Fruit fly (Drosophila melanogaster): Measurements from ENCODE around the gene Eip74EF.

The Eip74EF gene

DNA sequence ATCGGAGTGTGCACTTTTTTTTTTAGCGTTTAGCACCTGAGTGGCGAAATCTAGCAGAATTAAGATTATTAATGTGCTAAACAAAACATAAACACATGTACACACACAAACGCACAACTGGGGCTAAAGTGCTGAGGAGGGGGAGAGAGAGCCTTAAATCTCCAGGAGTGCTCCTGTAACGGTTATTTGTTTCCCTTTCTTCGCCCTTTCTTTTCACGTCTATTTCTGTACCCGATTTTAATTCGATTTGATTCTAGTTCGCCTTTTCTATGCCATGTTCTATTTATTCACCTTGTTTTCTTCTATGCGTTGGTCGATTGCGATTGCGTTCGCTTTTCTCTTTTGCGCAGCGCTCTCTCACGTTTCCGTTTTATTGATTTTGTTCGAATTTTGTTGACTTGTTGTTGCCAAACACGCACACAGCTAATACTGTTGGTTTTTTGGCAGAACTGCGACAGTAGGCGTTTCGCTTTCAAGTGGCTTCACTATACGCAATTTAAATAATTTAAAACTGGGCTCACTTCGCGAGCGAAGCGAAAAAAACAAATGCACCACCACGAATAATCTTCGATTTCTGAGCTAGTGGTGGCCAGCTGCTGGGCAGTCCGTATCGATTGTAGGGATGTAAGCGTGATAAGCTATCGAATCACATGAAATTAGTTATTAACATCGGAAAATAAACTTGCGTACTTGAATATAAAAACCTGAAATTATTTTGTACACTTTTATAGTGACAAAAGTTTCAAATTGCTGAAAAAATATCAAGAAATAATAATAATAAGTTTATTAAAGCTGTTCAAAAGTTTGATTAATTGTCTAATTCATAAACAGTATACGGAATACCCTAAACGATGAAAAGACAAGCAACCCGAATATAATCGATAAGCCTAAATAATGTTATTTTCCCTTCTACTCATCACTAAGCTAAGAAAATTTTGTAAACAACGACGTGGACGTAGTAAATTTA lies 34.9 kb upstream of the Eip74EF start, which contains the start of the genes Krn, Ndfip and CG7484 (continued):
- no peak for TF ChIP-seq bigmax (GFP tag; optimal IDR thresholded peaks at IDR 0.05)
- peak; percentile 87 for TF ChIP-seq twi (tag; optimal IDR thresholded peaks at IDR 0.05)
- peak; percentile 85 for TF ChIP-seq Aef1 (GFP tag; IDR thresholded peaks at IDR 0.05)
- peak; percentile 89 for TF ChIP-seq HmgZ (tag; optimal IDR thresholded peaks at IDR 0.05)
- peak; percentile 95 for TF ChIP-seq sens (GFP tag)
- peak; percentile 86 for TF ChIP-seq gsb-n (tag; optimal IDR thresholded peaks at IDR 0.05)
- TF ChIP-seq ind (GFP tag; optimal IDR thresholded peaks at IDR 0.05): peak; percentile 90
- TF ChIP-seq Eip74EF (GFP tag; optimal IDR thresholded peaks at IDR 0.05): peak in 1 of 2 experiments; percentile 51
- peak; percentile 83 for TF ChIP-seq CG11085 (GFP tag; IDR thresholded peaks at IDR 0.05)
- peak; percentile 68 for TF ChIP-seq gro (GFP tag; optimal IDR thresholded peaks at IDR 0.05)
- TF ChIP-seq CG7928 (GFP tag; optimal IDR thresholded peaks at IDR 0.05): peak; percentile 55
- peak; percentile 92 for TF ChIP-seq CG13775 (GFP tag; optimal IDR thresholded peaks at IDR 0.05)
- peak; percentile 61; the same call in 1 of the 2 replicates for TF ChIP-seq cas (GFP tag; IDR thresholded peaks at IDR 0.05)
- peak; percentile 75 for TF ChIP-seq Dref (GFP tag; IDR thresholded peaks at IDR 0.05)
- TF ChIP-seq zfh1 (GFP tag; IDR thresholded peaks at IDR 0.05): peak; percentile 81
- peak; percentile 72 for TF ChIP-seq kay (GFP tag; optimal IDR thresholded peaks at IDR 0.05)
- no peak for TF ChIP-seq crc (GFP tag; optimal IDR thresholded peaks at IDR 0.05)
- TF ChIP-seq zfh2 (GFP tag; optimal IDR thresholded peaks at IDR 0.05): peak; percentile 89
- TF ChIP-seq dimm (GFP tag; IDR thresholded peaks at IDR 0.05): no peak
- peak; percentile 19 for TF ChIP-seq disco-r (GFP tag; optimal IDR thresholded peaks at IDR 0.05)
- peak; percentile 89 for TF ChIP-seq dmrt99B (tag; optimal IDR thresholded peaks at IDR 0.05)
- TF ChIP-seq Hr3 (GFP tag; optimal IDR thresholded peaks at IDR 0.05): peak; percentile 88
- TF ChIP-seq CG17612 (GFP tag; IDR thresholded peaks at IDR 0.05): 0 out of 2 replicates have a peak, but pooled peaks have one; percentile 62
- TF ChIP-seq Dad (GFP tag; optimal IDR thresholded peaks at IDR 0.05): peak; percentile 81
- peak; percentile 93 for TF ChIP-seq slbo (GFP tag; IDR thresholded peaks at IDR 0.05)
- peak; percentile 92 for TF ChIP-seq CG17829 (tag; optimal IDR thresholded peaks at IDR 0.05)
- TF ChIP-seq ewg (GFP tag; optimal IDR thresholded peaks at IDR 0.05): peak; percentile 76
- TF ChIP-seq org-1 (GFP tag; optimal IDR thresholded peaks at IDR 0.05): peak; percentile 59
- TF ChIP-seq hkb (optimal IDR thresholded peaks at IDR 0.05): no peak
- TF ChIP-seq hkb (GFP tag; IDR thresholded peaks at IDR 0.05): peak; percentile 71
- peak; percentile 46 for TF ChIP-seq CG12236 (GFP tag; optimal IDR thresholded peaks at IDR 0.05)
- peak; percentile 90 for TF ChIP-seq CG12155 (GFP tag; optimal IDR thresholded peaks at IDR 0.05)
- no peak for TF ChIP-seq CG1832 (GFP tag; optimal IDR thresholded peaks at IDR 0.05)
- peak; percentile 88 for TF ChIP-seq tin (GFP tag; optimal IDR thresholded peaks at IDR 0.05)
- peak; percentile 87 for TF ChIP-seq CG11247 (GFP tag; IDR thresholded peaks at IDR 0.05)
- TF ChIP-seq Doc2 (GFP tag; IDR thresholded peaks at IDR 0.05): no peak
- peak; percentile 71 for TF ChIP-seq CG33213 (GFP tag; optimal IDR thresholded peaks at IDR 0.05)
- peak; percentile 79 for TF ChIP-seq ems (GFP tag; optimal IDR thresholded peaks at IDR 0.05)

- TF ChIP-seq kay (GFP tag; optimal IDR thresholded peaks at IDR 0.05) (peak; percentile 15), CG6689 (GFP tag; IDR thresholded peaks at IDR 0.05) (peak; percentile 61), CG6813 (GFP tag; optimal IDR thresholded peaks at IDR 0.05) (peak; percentile 75), CG7372 (GFP tag; IDR thresholded peaks at IDR 0.05) (no peak), Blimp-1 (GFP tag; optimal IDR thresholded peaks at IDR 0.05) (peak; percentile 67), ATbp (GFP tag; optimal IDR thresholded peaks at IDR 0.05) (peak; percentile 88), stc (GFP tag; IDR thresholded peaks at IDR 0.05) (peak; percentile 61), CG16779 (GFP tag; IDR thresholded peaks at IDR 0.05) (peak; percentile 78), fd96Cb (tag; optimal IDR thresholded peaks at IDR 0.05) (peak; percentile 31), CG2202 (tag; optimal IDR thresholded peaks at IDR 0.05) (peak; percentile 41), ap (GFP tag; IDR thresholded peaks at IDR 0.05) (no peak), CG12104 (GFP tag; optimal IDR thresholded peaks at IDR 0.05) (peak; percentile 47), CG15479 (GFP tag; optimal IDR thresholded peaks at IDR 0.05) (peak; percentile 3)
Measured at dm6 chr3L:17652878-17653700, 34.0 kb upstream of the Eip74EF start.
